Worm (Caenorhabditis elegans) whole organism, midembryonic: ENCODE measurements around the gene dhs-8.
A peak's percentile ranks its signal among the peaks of the same experiment; 100 is the strongest.

ENCODE experiments used
- T22C8.4 ChIP-seq: fragments of 200-800 bp; sonication (Bioruptor generic); IDR thresholded peaks from 2 replicates; pipeline ENCODE4 v1.3.6; 2022; ENCODE audit warnings: missing genetic modification characterization, missing compliant biosample characterization
- cog-1 ChIP-seq: sonication (generic microtip); optimal IDR thresholded peaks from 2 replicates; lab custom pipeline; 2016; ENCODE audit warnings: missing genetic modification characterization, missing compliant biosample characterization
- flt-1 ChIP-seq: fragments of 200-800 bp; sonication (Bioruptor generic); IDR thresholded peaks from 2 replicates; pipeline ENCODE4 v1.3.6; 2022; ENCODE audit warnings: missing genetic modification characterization, missing compliant biosample characterization
- klf-2 ChIP-seq: fragments of 200-800 bp; sonication (Bioruptor generic); conservative IDR thresholded peaks from 2 replicates; pipeline ENCODE4 v1.3.6; 2022; ENCODE audit warnings: missing genetic modification reagents, missing genetic modification characterization, missing compliant biosample characterization
- med-1 ChIP-seq: sonication (generic microtip); optimal IDR thresholded peaks from 2 replicates; lab custom pipeline; 2017; ENCODE audit warnings: missing genetic modification characterization, mild to moderate bottlenecking, missing compliant biosample characterization, antibody characterized with exemption, missing genetic modification reagents; ENCODE audit not compliant: insufficient read depth
- ref-1 ChIP-seq: fragments of 200-800 bp; sonication (Bioruptor generic); conservative IDR thresholded peaks from 2 replicates; pipeline ENCODE4 v1.3.6; 2022; ENCODE audit warnings: missing genetic modification reagents, missing genetic modification characterization, missing compliant biosample characterization
- tab-1 ChIP-seq: fragments of 200-800 bp; sonication (Bioruptor generic); IDR thresholded peaks from 2 replicates; pipeline ENCODE4 v1.3.6; 2022; ENCODE audit warnings: missing genetic modification characterization, missing compliant biosample characterization
- ztf-23 ChIP-seq: fragments of 200-800 bp; sonication (Bioruptor generic); IDR thresholded peaks from 2 replicates; pipeline ENCODE4 v1.3.6; 2022; ENCODE audit warnings: missing genetic modification reagents, missing genetic modification characterization, missing compliant biosample characterization
- ztf-29 ChIP-seq: fragments of 200-800 bp; sonication (Bioruptor generic); IDR thresholded peaks from 2 replicates; pipeline ENCODE4 v1.3.6; 2022; ENCODE audit warnings: missing genetic modification reagents, missing genetic modification characterization, missing compliant biosample characterization

Gene dhs-8

DNA sequence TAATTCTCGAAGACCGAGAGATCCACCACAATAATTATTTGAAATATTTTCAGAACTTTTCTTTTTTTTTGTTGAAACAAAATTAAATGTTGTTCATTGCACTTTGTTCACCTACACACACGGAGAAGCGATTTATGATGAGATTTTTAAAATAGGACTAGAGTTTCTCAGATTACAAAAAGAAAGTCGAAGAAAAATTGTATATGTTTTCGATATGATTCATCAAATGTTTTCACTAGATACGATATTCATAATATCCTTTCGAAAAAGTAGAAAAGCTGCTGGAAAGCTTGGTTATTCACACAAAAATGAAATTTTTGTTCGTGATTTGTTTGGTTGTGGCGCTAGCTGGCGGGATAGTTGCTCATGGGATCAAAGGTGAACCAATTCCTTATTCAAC lies 27.2 kb downstream of the dhs-8 start, which contains the start of gene F57C2.4:
F57C2.4 (plus strand) TSS at position 301 of the 400 bp plus-strand sequence.
- TF ChIP-seq cog-1 (tag; lab: Kevin White, UChicago) (no peak), ztf-29 (GFP tag; lab: Robert Waterston, UW) (no peak), ztf-23 (GFP tag; lab: Robert Waterston, UW) (no peak), klf-2 (GFP tag; lab: Robert Waterston, UW) (no peak), med-1 (GFP tag; lab: Kevin White, UChicago) (no peak)

DNA sequence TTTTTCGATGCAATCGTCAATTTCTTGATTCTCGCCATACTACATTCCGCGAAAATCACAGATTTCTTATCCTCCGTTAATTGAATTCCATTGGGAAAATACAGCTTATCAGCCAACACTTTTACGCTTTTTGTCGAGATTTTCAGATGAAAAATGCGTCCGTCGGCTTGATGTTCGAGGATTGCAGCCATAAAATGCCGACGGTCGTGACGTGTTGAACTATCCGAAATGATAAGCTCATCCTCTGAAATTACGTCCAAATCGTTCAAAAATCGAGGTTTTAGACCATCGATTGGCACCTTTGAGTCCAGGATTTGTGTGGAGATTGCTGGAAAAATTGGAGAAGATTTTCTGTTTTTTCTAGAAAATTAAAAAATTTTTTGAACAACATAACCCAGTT lies 29.3 kb downstream of the dhs-8 start:
- TF ChIP-seq T22C8.4 (GFP tag; lab: Robert Waterston, UW) (no peak), ztf-29 (GFP tag; lab: Robert Waterston, UW) (no peak), cog-1 (tag; lab: Kevin White, UChicago) (no peak), ztf-23 (GFP tag; lab: Robert Waterston, UW) (no peak), flt-1 (GFP tag; lab: Robert Waterston, UW) (no peak), klf-2 (GFP tag; lab: Robert Waterston, UW) (no peak), med-1 (GFP tag; lab: Kevin White, UChicago) (no peak), tab-1 (GFP tag; lab: Robert Waterston, UW) (no peak), ref-1 (no peak)

DNA sequence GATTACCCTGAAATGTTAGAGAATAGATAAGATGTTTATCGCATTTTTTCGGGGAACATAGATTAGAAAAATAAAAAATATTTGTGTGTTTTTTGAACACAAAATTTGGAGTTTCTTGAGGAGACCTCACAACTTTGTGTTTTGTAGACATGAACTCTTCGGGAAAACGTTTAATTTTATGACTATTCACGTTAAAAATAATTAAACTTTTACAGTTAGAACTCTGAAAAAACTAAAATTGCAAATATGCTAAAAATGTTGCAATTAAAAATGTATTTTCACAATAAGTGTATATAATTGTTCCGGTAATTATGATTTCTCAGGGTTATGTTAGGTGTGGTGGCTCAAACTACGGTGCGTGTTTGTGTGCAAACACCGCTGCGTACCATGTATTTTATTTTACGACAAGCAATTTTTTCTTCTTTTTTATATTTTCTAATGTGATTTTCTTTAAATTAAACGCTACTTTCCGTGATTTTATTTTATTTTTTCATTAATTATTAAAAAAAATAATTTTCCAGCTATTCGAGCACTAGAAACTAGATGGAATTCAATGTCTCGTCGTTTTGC lies 30.5 kb downstream of the dhs-8 start, which contains the start of the genes F57C2.5 and spat-1:
F57C2.5 (minus strand) TSS at position 7 of the 570 bp plus-strand sequence.
spat-1 (plus strand) TSS at position 520 of the 570 bp plus-strand sequence.
- TF ChIP-seq med-1 (GFP tag; lab: Kevin White, UChicago) (no peak), klf-2 (GFP tag; lab: Robert Waterston, UW) (peak; percentile 67; the same call in 1 of the 2 replicates), tab-1 (GFP tag; lab: Robert Waterston, UW) (no peak), cog-1 (tag; lab: Kevin White, UChicago) (peak; percentile 93), ztf-23 (GFP tag; lab: Robert Waterston, UW) (peak; percentile 63), flt-1 (GFP tag; lab: Robert Waterston, UW) (0 out of 2 replicates have a peak, but pooled peaks have one; percentile 6)

DNA sequence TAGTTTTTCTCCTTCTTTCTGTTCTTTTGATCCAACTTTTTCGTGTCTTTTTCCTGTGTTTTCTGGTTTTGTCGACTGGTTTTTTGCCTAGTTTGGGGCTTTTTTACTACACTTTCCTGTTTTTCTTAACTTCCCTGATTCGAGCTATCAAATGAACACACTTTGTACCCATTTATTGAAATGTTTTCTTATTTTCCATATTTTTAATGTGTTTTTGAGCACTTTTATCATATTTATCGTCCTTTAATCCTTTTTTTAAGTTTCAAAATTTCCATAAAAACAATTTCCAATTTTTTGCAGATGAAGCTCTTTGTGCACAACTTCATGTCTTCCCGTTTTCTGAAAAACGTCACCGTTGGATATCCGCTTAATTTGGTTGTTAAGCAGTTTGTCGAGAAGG lies 36.2 kb downstream of the dhs-8 start, which contains the start of gene C04H5.1:
C04H5.1 (plus strand) TSS at position 301 of the 400 bp plus-strand sequence.
- TF ChIP-seq ztf-23 (GFP tag; lab: Robert Waterston, UW): no peak
- TF ChIP-seq cog-1 (tag; lab: Kevin White, UChicago): no peak
- TF ChIP-seq ref-1: no peak
- TF ChIP-seq T22C8.4 (GFP tag; lab: Robert Waterston, UW): no peak
- no peak for TF ChIP-seq med-1 (GFP tag; lab: Kevin White, UChicago)
- TF ChIP-seq ztf-29 (GFP tag; lab: Robert Waterston, UW): no peak
- TF ChIP-seq flt-1 (GFP tag; lab: Robert Waterston, UW): no peak
- TF ChIP-seq tab-1 (GFP tag; lab: Robert Waterston, UW): no peak
- no peak for TF ChIP-seq klf-2 (GFP tag; lab: Robert Waterston, UW)

DNA sequence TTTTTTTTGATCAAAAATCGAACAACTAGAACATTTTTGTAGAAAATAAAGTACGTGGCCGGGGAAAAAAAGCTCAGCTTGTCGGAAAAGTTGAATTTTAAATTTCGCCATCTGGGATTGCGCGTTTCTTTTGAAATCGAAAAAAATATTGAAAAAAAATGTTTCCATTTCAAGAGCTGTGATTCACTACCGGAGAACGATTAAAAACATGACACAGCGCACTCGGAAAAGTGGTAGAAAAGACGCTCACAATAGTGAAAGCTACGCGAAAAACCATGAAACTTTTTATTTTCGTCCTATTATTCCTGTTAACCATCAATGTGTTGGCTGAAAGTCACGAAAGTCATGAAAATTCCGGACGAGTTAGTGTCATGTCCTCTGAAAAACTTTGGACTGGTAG lies 39.9 kb downstream of the dhs-8 start, which contains the start of the genes clec-147 and C04H5.7:
clec-147 (minus strand) TSS at position 101 of the 400 bp plus-strand sequence.
C04H5.7 (plus strand) TSS at position 219 of the 400 bp plus-strand sequence.
- TF ChIP-seq klf-2 (GFP tag; lab: Robert Waterston, UW) (no peak), tab-1 (GFP tag; lab: Robert Waterston, UW) (no peak), flt-1 (GFP tag; lab: Robert Waterston, UW) (no peak), ref-1 (no peak), ztf-29 (GFP tag; lab: Robert Waterston, UW) (no peak), T22C8.4 (GFP tag; lab: Robert Waterston, UW) (no peak), cog-1 (tag; lab: Kevin White, UChicago) (no peak), med-1 (GFP tag; lab: Kevin White, UChicago) (no peak), ztf-23 (GFP tag; lab: Robert Waterston, UW) (no peak)

DNA sequence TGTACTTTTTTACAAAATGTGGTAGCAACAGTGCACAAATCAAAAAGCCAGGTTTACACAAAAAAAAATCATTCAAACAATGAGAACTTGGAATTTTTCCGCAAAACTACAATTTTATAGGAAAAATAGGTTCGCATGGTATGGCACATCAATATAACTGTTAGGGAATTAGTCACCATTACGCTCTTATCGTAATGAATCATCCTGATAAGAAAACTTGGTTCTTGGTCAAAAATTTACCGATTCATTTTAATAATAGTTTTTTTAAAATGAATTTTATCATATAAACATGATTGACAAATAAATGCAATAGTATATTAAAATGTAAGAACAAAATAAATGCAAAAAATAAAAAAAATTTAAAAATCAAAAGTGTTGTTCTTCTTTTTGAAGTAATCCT lies 42.7 kb downstream of the dhs-8 start:
- no peak for TF ChIP-seq T22C8.4 (GFP tag; lab: Robert Waterston, UW)
- no peak for TF ChIP-seq ztf-23 (GFP tag; lab: Robert Waterston, UW)
- TF ChIP-seq med-1 (GFP tag; lab: Kevin White, UChicago): no peak
- no peak for TF ChIP-seq tab-1 (GFP tag; lab: Robert Waterston, UW)
- TF ChIP-seq cog-1 (tag; lab: Kevin White, UChicago): no peak
- TF ChIP-seq flt-1 (GFP tag; lab: Robert Waterston, UW): no peak
- TF ChIP-seq ztf-29 (GFP tag; lab: Robert Waterston, UW): no peak
- no peak for TF ChIP-seq ref-1
- no peak for TF ChIP-seq klf-2 (GFP tag; lab: Robert Waterston, UW)

DNA sequence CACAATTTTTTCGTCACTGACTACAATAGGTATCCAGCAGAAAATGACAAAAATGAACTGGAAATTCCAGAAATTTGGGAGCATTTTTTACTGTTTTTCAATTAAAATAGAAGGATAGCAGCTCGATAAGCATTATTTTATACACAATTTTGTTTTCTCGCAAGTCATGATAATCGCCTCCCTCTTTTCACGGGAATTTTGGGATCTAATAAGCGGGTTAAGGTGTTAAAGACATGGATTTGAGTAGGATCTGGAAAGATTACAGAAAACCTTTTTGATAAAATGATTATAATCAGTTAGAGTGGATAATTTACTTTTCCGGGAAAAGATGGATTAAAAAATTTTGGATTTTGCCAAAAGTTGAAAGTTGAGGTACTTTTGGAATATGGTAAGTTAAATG lies 50.9 kb downstream of the dhs-8 start, which contains the start of gene gcy-29:
gcy-29 (minus strand) TSS at position 101 of the 400 bp plus-strand sequence.
- TF ChIP-seq tab-1 (GFP tag; lab: Robert Waterston, UW): no peak
- no peak for TF ChIP-seq ref-1
- no peak for TF ChIP-seq med-1 (GFP tag; lab: Kevin White, UChicago)
- TF ChIP-seq ztf-29 (GFP tag; lab: Robert Waterston, UW): no peak
- TF ChIP-seq ztf-23 (GFP tag; lab: Robert Waterston, UW): no peak
- TF ChIP-seq flt-1 (GFP tag; lab: Robert Waterston, UW): no peak
- TF ChIP-seq klf-2 (GFP tag; lab: Robert Waterston, UW): no peak
- no peak for TF ChIP-seq T22C8.4 (GFP tag; lab: Robert Waterston, UW)
- TF ChIP-seq cog-1 (tag; lab: Kevin White, UChicago): no peak
